Worm (Caenorhabditis elegans): Measurements from ENCODE around the gene T24E12.2.

ce11 chrII:3785257-3785656 lies 2.5 kb downstream of the T24E12.2 start, which contains the start of gene T24E12.1:
- no peak for TF ChIP-seq him-1 (tag; optimal IDR thresholded peaks at IDR 0.05)
- no peak for TF ChIP-seq W03F9.2 (tag; optimal IDR thresholded peaks at IDR 0.05)
- TF ChIP-seq dao-5 (tag; optimal IDR thresholded peaks at IDR 0.05): no peak

Measured in whole organism, L4/young adult.